Fruit fly (Drosophila melanogaster) whole organism, embryonic: Measurements from ENCODE around the gene SerRS-m.

Experiments used
- ATbp ChIP-seq: fragments of 200-800 bp; sonication (Bioruptor generic); optimal IDR thresholded peaks from 2 replicates; lab custom pipeline; 2017; ENCODE audit warnings: missing biosample characterization, mild to moderate bottlenecking, missing genetic modification characterization, missing genetic modification reagents
- Atf6 ChIP-seq: fragments of 200-800 bp; sonication (Bioruptor generic); IDR thresholded peaks from 2 replicates; pipeline ENCODE4 v1.3.6; 2022; ENCODE audit warnings: missing biosample characterization, missing genetic modification characterization
- Blimp-1 ChIP-seq: fragments of 200-800 bp; sonication (Bioruptor generic); optimal IDR thresholded peaks from 3 replicates; lab custom pipeline; 2018; ENCODE audit warnings: missing biosample characterization, missing genetic modification characterization, mild to moderate bottlenecking, moderate library complexity, missing genetic modification reagents
- CG10366 ChIP-seq: fragments of 200-800 bp; sonication (Bioruptor generic); IDR thresholded peaks from 2 replicates; pipeline ENCODE4 v1.3.6; 2022; ENCODE audit warnings: missing biosample characterization, missing genetic modification characterization
- CG10959 ChIP-seq: fragments of 200-800 bp; sonication (Bioruptor generic); IDR thresholded peaks from 2 replicates; pipeline ENCODE4 v1.3.6; 2022; ENCODE audit warnings: missing biosample characterization, missing genetic modification characterization
- CG12219 ChIP-seq: fragments of 200-800 bp; sonication (Bioruptor generic); optimal IDR thresholded peaks from 3 replicates; lab custom pipeline; 2018; ENCODE audit warnings: missing biosample characterization, mild to moderate bottlenecking, missing genetic modification characterization
- CG12299 ChIP-seq: fragments of 200-800 bp; sonication (Bioruptor generic); optimal IDR thresholded peaks from 2 replicates; lab custom pipeline; 2018; ENCODE audit warnings: missing biosample characterization, mild to moderate bottlenecking, missing genetic modification characterization
- CG1233 ChIP-seq: fragments of 200-800 bp; sonication (Bioruptor generic); optimal IDR thresholded peaks from 4 replicates; lab custom pipeline; 2018; ENCODE audit warnings: missing biosample characterization, mild to moderate bottlenecking, missing genetic modification characterization
- CG13775 ChIP-seq: fragments of 200-800 bp; sonication (Bioruptor generic); optimal IDR thresholded peaks from 3 replicates; lab custom pipeline; 2017; ENCODE audit warnings: missing biosample characterization, mild to moderate bottlenecking, missing genetic modification characterization
- CG14441 ChIP-seq: fragments of 200-800 bp; sonication (Bioruptor generic); IDR thresholded peaks from 2 replicates; pipeline ENCODE4 v1.3.6; 2022; ENCODE audit warnings: missing biosample characterization, missing genetic modification characterization
- CG14667 ChIP-seq: fragments of 200-800 bp; sonication (Bioruptor generic); IDR thresholded peaks from 2 replicates; pipeline ENCODE4 v1.3.6; 2022; ENCODE audit warnings: missing biosample characterization, missing genetic modification characterization
- CG14860 ChIP-seq: fragments of 200-800 bp; sonication (Bioruptor generic); IDR thresholded peaks from 3 replicates; pipeline ENCODE4 v1.3.6; 2022; ENCODE audit warnings: missing biosample characterization, missing genetic modification characterization; ENCODE audit not compliant: partially characterized antibody
- CG15479 ChIP-seq: fragments of 200-800 bp; sonication (Bioruptor generic); optimal IDR thresholded peaks from 3 replicates; lab custom pipeline; 2019; ENCODE audit warnings: missing biosample characterization, mild to moderate bottlenecking, missing genetic modification characterization, moderate library complexity
- CG15514 ChIP-seq: fragments of 200-800 bp; sonication (Bioruptor generic); optimal IDR thresholded peaks from 3 replicates; lab custom pipeline; 2017; ENCODE audit warnings: missing biosample characterization, missing genetic modification characterization, mild to moderate bottlenecking, moderate library complexity, missing genetic modification reagents
- CG15696 ChIP-seq: fragments of 200-800 bp; sonication (Bioruptor generic); optimal IDR thresholded peaks from 2 replicates; lab custom pipeline; 2019; ENCODE audit warnings: missing biosample characterization, mild to moderate bottlenecking, missing genetic modification characterization, moderate library complexity
- CG2889 ChIP-seq: fragments of 200-800 bp; sonication (Bioruptor generic); IDR thresholded peaks from 3 replicates; pipeline ENCODE4 v1.3.6; 2022; ENCODE audit warnings: missing biosample characterization, missing genetic modification characterization
- CG31224 ChIP-seq: fragments of 200-800 bp; sonication (Bioruptor generic); IDR thresholded peaks from 2 replicates; pipeline ENCODE4 v1.3.6; 2022; ENCODE audit warnings: missing biosample characterization, missing genetic modification characterization
- CG34422 ChIP-seq: fragments of 200-800 bp; sonication (Bioruptor generic); IDR thresholded peaks from 3 replicates; pipeline ENCODE4 v1.3.6; 2022; ENCODE audit warnings: missing biosample characterization, missing genetic modification characterization
- CG4730 ChIP-seq: fragments of 200-800 bp; sonication (Bioruptor generic); IDR thresholded peaks from 2 replicates; pipeline ENCODE4 v1.3.6; 2022; ENCODE audit warnings: missing biosample characterization, missing genetic modification characterization
- CG6854 ChIP-seq: fragments of 200-800 bp; sonication (Bioruptor generic); optimal IDR thresholded peaks from 3 replicates; lab custom pipeline; 2017; ENCODE audit warnings: missing biosample characterization, mild to moderate bottlenecking, missing genetic modification characterization
- CG7372 ChIP-seq: fragments of 200-800 bp; sonication (Bioruptor generic); IDR thresholded peaks from 2 replicates; pipeline ENCODE4 v1.3.6; 2022; ENCODE audit warnings: missing biosample characterization, missing genetic modification characterization
- CG8290 ChIP-seq, 3 experiments: fragments of 200-800 bp; sonication (Bioruptor generic); optimal IDR thresholded peaks; 2 replicates each; lab custom pipeline; 2016 to 2019; ENCODE audit warnings: missing biosample characterization in 3 of 3, missing genetic modification characterization in 3 of 3, mild to moderate bottlenecking in 2 of 3, moderate library complexity in 1 of 3
- CG8359 ChIP-seq: fragments of 200-800 bp; sonication (Bioruptor generic); optimal IDR thresholded peaks from 2 replicates; lab custom pipeline; 2017; ENCODE audit warnings: missing biosample characterization, mild to moderate bottlenecking, missing genetic modification characterization, borderline replicate concordance
- Dip2 ChIP-seq: fragments of 200-800 bp; sonication (Bioruptor generic); IDR thresholded peaks from 2 replicates; pipeline ENCODE4 v1.3.6; 2022; ENCODE audit warnings: missing biosample characterization, missing genetic modification characterization
- Dip3 ChIP-seq: fragments of 200-800 bp; sonication (Bioruptor generic); optimal IDR thresholded peaks from 3 replicates; lab custom pipeline; 2016; ENCODE audit warnings: missing biosample characterization, missing genetic modification characterization
- Drgx ChIP-seq: fragments of 200-800 bp; sonication (Bioruptor generic); IDR thresholded peaks from 2 replicates; pipeline ENCODE4 v1.3.6; 2022; ENCODE audit warnings: missing biosample characterization, missing genetic modification characterization
- H2.0 ChIP-seq: fragments of 200-800 bp; sonication (Bioruptor generic); IDR thresholded peaks from 2 replicates; pipeline ENCODE4 v1.3.6; 2022; ENCODE audit warnings: missing biosample characterization, missing genetic modification characterization
- MESR4 ChIP-seq: fragments of 200-800 bp; sonication (Bioruptor generic); optimal IDR thresholded peaks from 2 replicates; lab custom pipeline; 2018; ENCODE audit warnings: missing biosample characterization, mild to moderate bottlenecking, missing genetic modification characterization, moderate library complexity
- Med ChIP-seq: fragments of 200-800 bp; sonication (Bioruptor generic); peaks from one replicate; lab custom pipeline; 2016; ENCODE audit warnings: missing biosample characterization, missing genetic modification characterization, mild to moderate bottlenecking, inconsistent platforms, moderate library complexity
- NfI ChIP-seq: fragments of 200-800 bp; sonication (Bioruptor generic); optimal IDR thresholded peaks from 3 replicates; lab custom pipeline; 2018; ENCODE audit warnings: missing biosample characterization, mild to moderate bottlenecking, missing genetic modification characterization, moderate library complexity
- Ptx1 ChIP-seq: fragments of 200-800 bp; sonication (Bioruptor generic); IDR thresholded peaks from 2 replicates; pipeline ENCODE4 v1.3.6; 2022; ENCODE audit warnings: missing biosample characterization, missing genetic modification characterization
- Rx ChIP-seq: fragments of 200-800 bp; sonication (Bioruptor generic); IDR thresholded peaks from 2 replicates; pipeline ENCODE4 v1.3.6; 2022; ENCODE audit warnings: missing biosample characterization, missing genetic modification characterization
- Sox100B ChIP-seq: fragments of 200-800 bp; sonication (Bioruptor generic); optimal IDR thresholded peaks from 3 replicates; lab custom pipeline; 2018; ENCODE audit warnings: missing biosample characterization, mild to moderate bottlenecking, missing genetic modification characterization
- Trl ChIP-seq, 3 experiments: fragments of >200 bp in 2 of 3; fragments of 200-800 bp in 1 of 3; sonication (Bioruptor generic) in 1 of 3; optimal IDR thresholded peaks; 2 replicates in 1 of 3; 3 replicates in 2 of 3; lab custom pipeline; 2016 to 2017; ENCODE audit warnings: missing biosample characterization in 1 of 3, missing genetic modification characterization in 1 of 3
- chm ChIP-seq: fragments of 200-800 bp; sonication (Bioruptor generic); IDR thresholded peaks from 2 replicates; pipeline ENCODE4 v1.3.6; 2022; ENCODE audit warnings: missing biosample characterization, missing genetic modification characterization
- crp ChIP-seq, 2 experiments: fragments of 200-800 bp; sonication (Bioruptor generic); optimal IDR thresholded peaks; 2 replicates in 1 of 2; 3 replicates in 1 of 2; lab custom pipeline; 2017; ENCODE audit warnings: missing biosample characterization in 2 of 2, missing genetic modification characterization in 2 of 2, mild to moderate bottlenecking in 1 of 2, moderate library complexity in 1 of 2
- da ChIP-seq: fragments of 200-800 bp; sonication (Bioruptor generic); optimal IDR thresholded peaks from 2 replicates; lab custom pipeline; 2016; ENCODE audit warnings: missing biosample characterization, missing genetic modification characterization
- dan ChIP-seq: fragments of 200-800 bp; sonication (Bioruptor generic); IDR thresholded peaks from 2 replicates; pipeline ENCODE4 v1.3.6; 2022; ENCODE audit warnings: missing biosample characterization, missing genetic modification characterization
- disco-r ChIP-seq: fragments of 200-800 bp; sonication (Bioruptor generic); optimal IDR thresholded peaks from 2 replicates; lab custom pipeline; 2016; ENCODE audit warnings: missing biosample characterization, missing genetic modification characterization
- dysf ChIP-seq: fragments of 200-800 bp; sonication (Bioruptor generic); IDR thresholded peaks from 3 replicates; pipeline ENCODE4 v1.3.6; 2022; ENCODE audit warnings: missing biosample characterization, missing genetic modification characterization
- ind ChIP-seq: fragments of 200-800 bp; sonication (Bioruptor generic); optimal IDR thresholded peaks from 3 replicates; lab custom pipeline; 2016; ENCODE audit warnings: missing biosample characterization, missing genetic modification characterization
- nmo ChIP-seq: fragments of 200-800 bp; sonication (Bioruptor generic); optimal IDR thresholded peaks from 2 replicates; lab custom pipeline; 2018; ENCODE audit warnings: missing biosample characterization, mild to moderate bottlenecking, missing genetic modification characterization, moderate library complexity
- oc ChIP-seq: fragments of 200-800 bp; sonication (Bioruptor generic); optimal IDR thresholded peaks from 2 replicates; lab custom pipeline; 2018; ENCODE audit warnings: missing biosample characterization, mild to moderate bottlenecking, missing genetic modification characterization, moderate library complexity
- pnt ChIP-seq: fragments of 200-800 bp; sonication (Bioruptor generic); optimal IDR thresholded peaks from 3 replicates; lab custom pipeline; 2016; ENCODE audit warnings: missing biosample characterization, missing genetic modification characterization
- sqz ChIP-seq: fragments of 200-800 bp; sonication (Bioruptor generic); optimal IDR thresholded peaks from 3 replicates; lab custom pipeline; 2018; ENCODE audit warnings: missing biosample characterization, mild to moderate bottlenecking, missing genetic modification characterization
- stc ChIP-seq: fragments of 200-800 bp; sonication (Bioruptor generic); IDR thresholded peaks from 2 replicates; pipeline ENCODE4 v1.3.6; 2022; ENCODE audit warnings: missing biosample characterization, missing genetic modification characterization
- tgo ChIP-seq: fragments of 200-800 bp; sonication (Bioruptor generic); IDR thresholded peaks from 3 replicates; pipeline ENCODE4 v1.3.6; 2022; ENCODE audit warnings: missing biosample characterization, missing genetic modification characterization
- tio ChIP-seq: fragments of 200-800 bp; sonication (Bioruptor generic); optimal IDR thresholded peaks from 2 replicates; lab custom pipeline; 2017; ENCODE audit warnings: missing biosample characterization, missing genetic modification characterization, inconsistent platforms
- zen2 ChIP-seq: fragments of 200-800 bp; sonication (Bioruptor generic); IDR thresholded peaks from 3 replicates; pipeline ENCODE4 v1.3.6; 2022; ENCODE audit warnings: missing biosample characterization, missing genetic modification characterization; ENCODE audit not compliant: partially characterized antibody

Gene SerRS-m

dm6 chr3R:15342432-15342925 lies 2.0 kb downstream of the SerRS-m start (continued):
- TF ChIP-seq CG8290 (GFP tag; optimal IDR thresholded peaks at IDR 0.05; lab: Kevin White, UChicago) (no peak), CG8290 (tag; optimal IDR thresholded peaks at IDR 0.05; lab: Kevin White, UChicago) (no peak), CG10959 (GFP tag; lab: Robert Waterston, UW) (0 out of 2 replicates have a peak, but pooled peaks have one; percentile 44), oc (tag; lab: Kevin White, UChicago) (no peak), Drgx (GFP tag; lab: Robert Waterston, UW) (peak; percentile 64), CG15514 (GFP tag; lab: Kevin White, UChicago) (no peak), Ptx1 (GFP tag; lab: Robert Waterston, UW) (0 out of 2 replicates have a peak, but pooled peaks have one; percentile 6), Dip3 (no peak), Atf6 (GFP tag; lab: Robert Waterston, UW) (no peak; the same call in 1 of the 2 replicates), CG2889 (GFP tag; lab: Robert Waterston, UW) (no peak), CG15696 (tag; lab: Kevin White, UChicago) (no peak), Blimp-1 (GFP tag; lab: Kevin White, UChicago) (peak; percentile 63), CG8359 (GFP tag; lab: Kevin White, UChicago) (no peak), da (no peak), CG13775 (no peak), Trl (optimal IDR thresholded peaks at IDR 0.05; lab: Kevin White, UChicago) (peak in 1 of 2 experiments; percentile 27), Trl (GFP tag; optimal IDR thresholded peaks at IDR 0.05; lab: Kevin White, UChicago) (no peak), CG12219 (GFP tag; lab: Kevin White, UChicago) (no peak), MESR4 (GFP tag; lab: Kevin White, UChicago) (no peak), Rx (no peak), tgo (GFP tag; lab: Robert Waterston, UW) (peak; percentile 25; the same call in 2 of the 3 replicates), sqz (GFP tag; lab: Kevin White, UChicago) (no peak), CG14441 (GFP tag; lab: Robert Waterston, UW) (peak; percentile 15; the same call in 1 of the 2 replicates), chm (GFP tag; lab: Robert Waterston, UW) (peak; percentile 23; the same call in 1 of the 2 replicates), pnt (GFP tag; lab: Kevin White, UChicago) (peak; percentile 10), disco-r (no peak), CG34422 (GFP tag; lab: Robert Waterston, UW) (peak; percentile 70; the same call in 1 of the 3 replicates), CG4730 (GFP tag; lab: Robert Waterston, UW) (0 out of 2 replicates have a peak, but pooled peaks have one; percentile 5), CG14860 (GFP tag; lab: Robert Waterston, UW) (no peak), dan (no peak), crp (GFP tag; optimal IDR thresholded peaks at IDR 0.05; lab: Kevin White, UChicago) (no peak), CG6854 (GFP tag; lab: Kevin White, UChicago) (no peak), ind (GFP tag; lab: Kevin White, UChicago) (peak; percentile 14), stc (peak; percentile 4; the same call in 1 of the 2 replicates), dysf (peak; percentile 33; the same call in 1 of the 3 replicates), zen2 (GFP tag; lab: Robert Waterston, UW) (no peak), Med (GFP tag; lab: Kevin White, UChicago) (peak; percentile 40), CG31224 (GFP tag; lab: Robert Waterston, UW) (peak; percentile 16; the same call in 1 of the 2 replicates), CG10366 (GFP tag; lab: Robert Waterston, UW) (0 out of 2 replicates have a peak, but pooled peaks have one; percentile 25), tio (GFP tag; lab: Kevin White, UChicago) (no peak), NfI (no peak), CG14667 (GFP tag; lab: Robert Waterston, UW) (peak; percentile 34; the same call in 1 of the 2 replicates), CG1233 (GFP tag; lab: Kevin White, UChicago) (no peak), H2.0 (GFP tag; lab: Robert Waterston, UW) (peak; percentile 7; the same call in 1 of the 2 replicates), CG7372 (GFP tag; lab: Robert Waterston, UW) (no peak), CG15479 (GFP tag; lab: Kevin White, UChicago) (no peak), Sox100B (GFP tag; lab: Kevin White, UChicago) (no peak), Dip2 (no peak), CG12299 (no peak), nmo (GFP tag; lab: Kevin White, UChicago) (no peak), ATbp (no peak)
